Worm (Caenorhabditis elegans): ENCODE results near the gene R07B7.9.

ce11 chrV:12065369-12065768 lies 14.8 kb downstream of the R07B7.9 start, which contains the start of gene pqn-53:
- TF ChIP-seq zag-1 (tag; optimal IDR thresholded peaks at IDR 0.05) (no peak), nhr-43 (tag; optimal IDR thresholded peaks at IDR 0.05; ENCODE audit: poor library complexity, severe bottlenecking) (no peak), fkh-10 (GFP tag; optimal IDR thresholded peaks at IDR 0.05) (no peak), ztf-11 (tag; optimal IDR thresholded peaks at IDR 0.05) (no peak), pqm-1 (tag; optimal IDR thresholded peaks at IDR 0.05) (no peak), unc-39 (tag; optimal IDR thresholded peaks at IDR 0.05) (no peak), nhr-23 (tag; optimal IDR thresholded peaks at IDR 0.05) (no peak), lin-15B (tag; optimal IDR thresholded peaks at IDR 0.05) (no peak), elt-2 (tag; optimal IDR thresholded peaks at IDR 0.05) (peak; percentile 7)
